Worm (Caenorhabditis elegans): Measurements from ENCODE around the gene F55A4.13.

DNA sequence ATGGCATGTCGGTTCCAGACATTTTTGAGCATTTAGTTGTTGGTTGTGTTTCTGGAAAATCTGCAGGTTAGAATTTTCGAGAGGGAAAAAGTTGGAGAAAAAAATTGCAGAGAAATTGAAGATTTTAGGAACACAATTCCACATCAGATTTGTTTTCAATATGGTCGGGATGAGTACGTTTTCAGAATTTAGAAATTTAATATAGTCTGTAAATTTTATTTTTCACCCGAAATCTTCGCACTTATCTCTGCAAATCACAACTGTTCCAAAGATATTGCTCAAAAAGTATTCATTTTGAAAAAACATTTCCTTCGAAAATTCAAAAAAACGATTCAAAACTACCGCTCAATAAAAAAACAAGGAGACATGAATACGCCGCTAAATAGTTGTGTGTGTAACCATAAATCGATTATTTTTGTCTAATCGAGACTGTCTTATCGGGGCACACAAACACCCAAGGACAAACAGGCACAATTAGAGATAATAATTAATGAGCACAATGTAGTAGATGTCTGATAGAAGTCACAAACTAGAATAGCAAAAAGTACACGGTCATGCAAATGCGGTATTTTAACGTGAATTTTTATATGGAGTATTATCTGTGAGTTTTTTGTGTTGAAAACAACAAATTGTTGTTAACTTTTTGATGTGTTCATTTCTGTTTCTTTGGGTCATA is 28.9 kb upstream of the F55A4.13 start, which contains the start of gene vpat-1:
- TF ChIP-seq ama-1 (optimal IDR thresholded peaks at IDR 0.05) (no peak), lsy-2 (tag; optimal IDR thresholded peaks at IDR 0.05) (no peak), ztf-4 (tag; optimal IDR thresholded peaks at IDR 0.05) (no peak), nhr-77 (tag; optimal IDR thresholded peaks at IDR 0.05) (no peak), nhr-237 (tag; optimal IDR thresholded peaks at IDR 0.05) (no peak), nhr-23 (tag; optimal IDR thresholded peaks at IDR 0.05) (no peak), lin-13 (GFP tag; optimal IDR thresholded peaks at IDR 0.05) (no peak), nhr-12 (tag; optimal IDR thresholded peaks at IDR 0.05) (no peak), lin-39 (tag; optimal IDR thresholded peaks at IDR 0.05) (no peak), unc-62 (GFP tag; optimal IDR thresholded peaks at IDR 0.05) (no peak), dmd-4 (tag; optimal IDR thresholded peaks at IDR 0.05) (no peak)

Measured in whole organism, L2 larva.